Fruit fly (Drosophila melanogaster): Measurements from ENCODE around the gene CG43389.

The CG43389 gene

DNA sequence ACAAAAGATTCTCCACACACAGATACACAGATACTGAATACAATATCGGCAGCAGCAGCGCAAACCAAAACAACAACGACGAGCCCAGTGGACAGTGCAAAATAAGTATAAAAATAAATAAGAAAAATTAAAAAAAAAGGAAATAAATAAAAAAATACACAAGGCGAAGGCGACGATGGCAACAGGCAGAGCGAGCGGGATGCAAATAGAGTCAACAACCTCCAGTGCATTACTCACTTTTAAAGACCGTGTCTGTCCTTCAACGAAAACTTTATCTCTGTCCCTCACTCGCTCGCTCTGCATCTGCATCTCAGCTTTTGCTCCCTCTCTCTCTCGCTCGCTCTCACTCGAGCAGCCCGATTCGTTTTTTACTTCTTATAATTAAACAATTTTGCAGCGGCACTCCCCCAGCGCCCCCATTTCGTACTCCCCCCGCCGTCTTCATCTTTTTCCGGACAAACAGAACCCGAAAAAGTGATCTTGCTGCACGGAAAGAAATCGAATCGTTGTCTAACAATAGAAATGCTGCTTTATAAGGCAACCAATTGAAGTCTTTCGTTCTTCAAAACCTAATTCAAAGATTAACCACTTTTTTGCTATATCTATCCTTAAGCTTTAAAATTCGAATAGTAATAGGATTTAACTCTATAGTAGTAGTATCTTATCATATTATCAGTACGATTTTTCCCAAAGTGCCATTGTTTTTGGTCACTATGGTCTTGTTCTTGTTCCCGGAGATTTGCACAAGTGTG lies 1.3 kb upstream of the CG43389 start:
- TF ChIP-seq Dfd (GFP tag; optimal IDR thresholded peaks at IDR 0.05) = no peak
- peak; percentile 99 for TF ChIP-seq Sp1 (GFP tag; optimal IDR thresholded peaks at IDR 0.05)
- peak; percentile 85 for TF ChIP-seq OdsH (GFP tag; optimal IDR thresholded peaks at IDR 0.05)
- peak; percentile 89 for TF ChIP-seq Jra (GFP tag; optimal IDR thresholded peaks at IDR 0.05)
- TF ChIP-seq Mio (GFP tag; optimal IDR thresholded peaks at IDR 0.05) = no peak
- TF ChIP-seq CG32264 (GFP tag; optimal IDR thresholded peaks at IDR 0.05) = peak; percentile 82
- TF ChIP-seq rgr (GFP tag; optimal IDR thresholded peaks at IDR 0.05) = peak; percentile 88
- TF ChIP-seq brk (GFP tag; optimal IDR thresholded peaks at IDR 0.05) = peak; percentile 89
- no peak for TF ChIP-seq Abd-B (GFP tag; optimal IDR thresholded peaks at IDR 0.05)
- TF ChIP-seq Hnf4 (GFP tag; optimal IDR thresholded peaks at IDR 0.05) = peak; percentile 58
- peak; percentile 74 to 95 for TF ChIP-seq foxo (GFP tag; optimal IDR thresholded peaks at IDR 0.05)
- no peak for TF ChIP-seq sv (GFP tag; optimal IDR thresholded peaks at IDR 0.05)
- TF ChIP-seq sage (GFP tag; optimal IDR thresholded peaks at IDR 0.05) = peak; percentile 97
- peak; percentile 32 to 59 for TF ChIP-seq dl (GFP tag; optimal IDR thresholded peaks at IDR 0.05; ENCODE audit: insufficient read depth in 1 of 2, partially characterized antibody in 2 of 2)
- peak; percentile 90 for TF ChIP-seq br (GFP tag; optimal IDR thresholded peaks at IDR 0.05)
- peak; percentile 96 for TF ChIP-seq fru (GFP tag; optimal IDR thresholded peaks at IDR 0.05)
- peak; percentile 96 for TF ChIP-seq ey (GFP tag; optimal IDR thresholded peaks at IDR 0.05)
- TF ChIP-seq N (GFP tag; optimal IDR thresholded peaks at IDR 0.05) = no peak
- peak; percentile 100 for TF ChIP-seq Rel (GFP tag; optimal IDR thresholded peaks at IDR 0.05)
- peak; percentile 91 for TF ChIP-seq Rel (tag; optimal IDR thresholded peaks at IDR 0.05)
- peak; percentile 99 for TF ChIP-seq CrebA (GFP tag; optimal IDR thresholded peaks at IDR 0.05; ENCODE audit: borderline replicate concordance)
- TF ChIP-seq jim (GFP tag; optimal IDR thresholded peaks at IDR 0.05) = peak; percentile 99
- TF ChIP-seq Hr83 (GFP tag; optimal IDR thresholded peaks at IDR 0.05; ENCODE audit: poor library complexity, severe bottlenecking) = peak; percentile 63
- no peak for TF ChIP-seq Hr78 (GFP tag; optimal IDR thresholded peaks at IDR 0.05)
- TF ChIP-seq woc (GFP tag; optimal IDR thresholded peaks at IDR 0.05) = peak; percentile 86
- TF ChIP-seq pan (optimal IDR thresholded peaks at IDR 0.05) = no peak
- peak; percentile 89 for TF ChIP-seq h (GFP tag; optimal IDR thresholded peaks at IDR 0.05)
- no peak for TF ChIP-seq Myc (optimal IDR thresholded peaks at IDR 0.05)
- peak; percentile 80 for TF ChIP-seq tai (GFP tag; optimal IDR thresholded peaks at IDR 0.05)
- TF ChIP-seq CG9705 (GFP tag; optimal IDR thresholded peaks at IDR 0.05) = peak; percentile 69
- TF ChIP-seq Dif (GFP tag; optimal IDR thresholded peaks at IDR 0.05; ENCODE audit: partially characterized antibody) = peak; percentile 61
- no peak for TF ChIP-seq Vsx2 (GFP tag; optimal IDR thresholded peaks at IDR 0.05; ENCODE audit: partially characterized antibody)
- peak; percentile 25 for TF ChIP-seq GATAd (GFP tag; optimal IDR thresholded peaks at IDR 0.05)
- TF ChIP-seq psq (GFP tag; optimal IDR thresholded peaks at IDR 0.05) = peak; percentile 87
- peak; percentile 73 for TF ChIP-seq dmrt93B (GFP tag; optimal IDR thresholded peaks at IDR 0.05)
- peak; percentile 90 for TF ChIP-seq HLH106 (tag; optimal IDR thresholded peaks at IDR 0.05)
- no peak for TF ChIP-seq dsf (GFP tag; optimal IDR thresholded peaks at IDR 0.05; ENCODE audit: borderline replicate concordance)
- no peak for TF ChIP-seq lola (GFP tag; optimal IDR thresholded peaks at IDR 0.05)
- TF ChIP-seq usp (GFP tag; optimal IDR thresholded peaks at IDR 0.05) = no peak

DNA sequence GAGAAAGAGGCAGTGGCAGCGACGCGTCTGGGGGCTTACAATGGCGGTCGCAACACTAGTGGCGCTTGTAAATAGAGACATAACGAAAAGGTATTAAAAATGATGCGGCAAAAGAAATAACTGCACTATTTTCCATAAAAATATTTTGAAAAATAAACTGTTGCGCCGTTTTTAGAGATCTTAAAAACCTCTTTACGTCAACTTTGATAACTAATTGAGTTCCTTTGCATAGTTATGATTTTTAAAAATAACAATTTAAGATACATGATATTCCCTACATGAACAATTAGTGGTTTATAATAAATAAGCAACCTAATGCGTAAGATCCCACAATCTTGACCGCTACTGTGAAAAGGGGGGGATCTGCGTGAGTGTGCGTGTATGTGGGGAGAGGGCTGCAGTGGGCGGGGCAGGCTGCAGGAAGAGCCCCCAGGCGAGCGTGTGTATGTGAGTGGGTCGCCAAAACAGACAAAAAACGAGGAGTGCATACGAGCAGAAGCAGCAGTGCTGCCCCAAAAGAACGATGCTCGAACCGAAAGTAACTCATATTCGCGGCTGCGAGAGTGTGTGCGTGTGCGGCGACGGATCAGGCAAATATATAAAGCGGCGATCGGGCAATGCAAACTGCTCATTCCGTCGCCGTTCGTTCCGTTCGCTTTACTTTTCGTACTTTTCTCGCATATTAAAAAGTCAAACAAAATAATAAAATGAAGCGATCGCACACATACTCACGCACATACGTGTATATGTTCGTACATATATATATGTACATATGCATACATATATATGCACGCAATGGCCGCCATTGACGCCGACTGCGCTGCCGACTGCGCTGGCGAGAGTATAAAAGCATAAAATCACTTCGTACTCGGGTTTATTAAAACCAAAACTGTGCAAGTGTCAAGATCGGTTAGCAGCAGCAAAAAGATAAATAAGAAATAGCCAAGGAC lies 1.2 kb downstream of the CG43389 start:
- TF ChIP-seq sv (GFP tag; optimal IDR thresholded peaks at IDR 0.05) = peak; percentile 18
- peak; percentile 99 for TF ChIP-seq woc (GFP tag; optimal IDR thresholded peaks at IDR 0.05)
- peak; percentile 99 for TF ChIP-seq dmrt93B (GFP tag; optimal IDR thresholded peaks at IDR 0.05)
- TF ChIP-seq Abd-B (GFP tag; optimal IDR thresholded peaks at IDR 0.05) = no peak
- TF ChIP-seq Myc (optimal IDR thresholded peaks at IDR 0.05) = no peak
- TF ChIP-seq ey (GFP tag; optimal IDR thresholded peaks at IDR 0.05) = peak; percentile 99
- TF ChIP-seq psq (GFP tag; optimal IDR thresholded peaks at IDR 0.05) = peak; percentile 98
- peak; percentile 97 for TF ChIP-seq Dfd (GFP tag; optimal IDR thresholded peaks at IDR 0.05)
- peak; percentile 53 for TF ChIP-seq Dif (GFP tag; optimal IDR thresholded peaks at IDR 0.05; ENCODE audit: partially characterized antibody)
- peak; percentile 99 for TF ChIP-seq h (GFP tag; optimal IDR thresholded peaks at IDR 0.05)
- peak; percentile 92 for TF ChIP-seq dsf (GFP tag; optimal IDR thresholded peaks at IDR 0.05; ENCODE audit: borderline replicate concordance)
- peak; percentile 99 for TF ChIP-seq jim (GFP tag; optimal IDR thresholded peaks at IDR 0.05)
- TF ChIP-seq sage (GFP tag; optimal IDR thresholded peaks at IDR 0.05) = peak; percentile 95
- TF ChIP-seq rgr (GFP tag; optimal IDR thresholded peaks at IDR 0.05) = peak; percentile 99
- peak; percentile 95 for TF ChIP-seq Jra (GFP tag; optimal IDR thresholded peaks at IDR 0.05)
- no peak for TF ChIP-seq pan (optimal IDR thresholded peaks at IDR 0.05)
- peak; percentile 95 for TF ChIP-seq Rel (GFP tag; optimal IDR thresholded peaks at IDR 0.05)
- peak; percentile 87 for TF ChIP-seq Rel (tag; optimal IDR thresholded peaks at IDR 0.05)
- TF ChIP-seq lola (GFP tag; optimal IDR thresholded peaks at IDR 0.05) = no peak
- TF ChIP-seq OdsH (GFP tag; optimal IDR thresholded peaks at IDR 0.05) = peak; percentile 99
- peak; percentile 98 for TF ChIP-seq fru (GFP tag; optimal IDR thresholded peaks at IDR 0.05)
- peak; percentile 93 for TF ChIP-seq brk (GFP tag; optimal IDR thresholded peaks at IDR 0.05)
- TF ChIP-seq foxo (GFP tag; optimal IDR thresholded peaks at IDR 0.05) = peak; percentile 93 to 99
- peak; percentile 96 for TF ChIP-seq Hr83 (GFP tag; optimal IDR thresholded peaks at IDR 0.05; ENCODE audit: poor library complexity, severe bottlenecking)
- peak; percentile 39 for TF ChIP-seq Vsx2 (GFP tag; optimal IDR thresholded peaks at IDR 0.05; ENCODE audit: partially characterized antibody)
- peak; percentile 91 for TF ChIP-seq CrebA (GFP tag; optimal IDR thresholded peaks at IDR 0.05; ENCODE audit: borderline replicate concordance)
- peak; percentile 92 for TF ChIP-seq Hnf4 (GFP tag; optimal IDR thresholded peaks at IDR 0.05)
- peak; percentile 25 for TF ChIP-seq N (GFP tag; optimal IDR thresholded peaks at IDR 0.05)
- TF ChIP-seq tai (GFP tag; optimal IDR thresholded peaks at IDR 0.05) = peak; percentile 95
- peak; percentile 98 for TF ChIP-seq HLH106 (tag; optimal IDR thresholded peaks at IDR 0.05)
- peak; percentile 98 for TF ChIP-seq br (GFP tag; optimal IDR thresholded peaks at IDR 0.05)
- TF ChIP-seq dl (GFP tag; optimal IDR thresholded peaks at IDR 0.05; ENCODE audit: insufficient read depth in 1 of 2, partially characterized antibody in 2 of 2) = peak in 1 of 2 experiments; percentile 59
- peak; percentile 98 for TF ChIP-seq CG9705 (GFP tag; optimal IDR thresholded peaks at IDR 0.05)
- no peak for TF ChIP-seq usp (GFP tag; optimal IDR thresholded peaks at IDR 0.05)
